Fruit fly (Drosophila melanogaster) whole organism, embryonic: ENCODE results near the gene Cyp28c1.
A peak's percentile ranks its signal among the peaks of the same experiment; 100 is the strongest.

Experiments
- Atf-2 ChIP-seq: fragments of 200-800 bp; sonication (Bioruptor generic); optimal IDR thresholded peaks from 2 replicates; lab custom pipeline; 2016; ENCODE audit warnings: missing biosample characterization, missing genetic modification characterization
- CG10267 ChIP-seq: fragments of 200-800 bp; sonication (Bioruptor generic); optimal IDR thresholded peaks from 2 replicates; lab custom pipeline; 2018; ENCODE audit warnings: missing biosample characterization, mild to moderate bottlenecking, missing genetic modification characterization, moderate library complexity
- CG11398 ChIP-seq: fragments of 200-800 bp; sonication (Bioruptor generic); optimal IDR thresholded peaks from 2 replicates; lab custom pipeline; 2016; ENCODE audit warnings: missing biosample characterization, missing genetic modification characterization
- CG11695 ChIP-seq: fragments of 200-800 bp; sonication (Bioruptor generic); IDR thresholded peaks from 3 replicates; pipeline ENCODE4 v1.3.6; 2022; ENCODE audit warnings: missing biosample characterization, missing genetic modification characterization
- CG12219 ChIP-seq: fragments of 200-800 bp; sonication (Bioruptor generic); optimal IDR thresholded peaks from 3 replicates; lab custom pipeline; 2018; ENCODE audit warnings: missing biosample characterization, mild to moderate bottlenecking, missing genetic modification characterization
- CG12299 ChIP-seq: fragments of 200-800 bp; sonication (Bioruptor generic); optimal IDR thresholded peaks from 2 replicates; lab custom pipeline; 2018; ENCODE audit warnings: missing biosample characterization, mild to moderate bottlenecking, missing genetic modification characterization
- CG15479 ChIP-seq: fragments of 200-800 bp; sonication (Bioruptor generic); optimal IDR thresholded peaks from 3 replicates; lab custom pipeline; 2019; ENCODE audit warnings: missing biosample characterization, mild to moderate bottlenecking, missing genetic modification characterization, moderate library complexity
- CG17612 ChIP-seq: fragments of 200-800 bp; sonication (Bioruptor generic); IDR thresholded peaks from 2 replicates; pipeline ENCODE4 v1.3.6; 2022; ENCODE audit warnings: missing biosample characterization, missing genetic modification characterization
- CG18011 ChIP-seq: fragments of 200-800 bp; sonication (Bioruptor generic); optimal IDR thresholded peaks from 2 replicates; lab custom pipeline; 2017; ENCODE audit warnings: missing biosample characterization, missing genetic modification characterization, mild to moderate bottlenecking, moderate library complexity, missing genotype
- CG18764 ChIP-seq: fragments of 200-800 bp; sonication (Bioruptor generic); optimal IDR thresholded peaks from 3 replicates; lab custom pipeline; 2016; ENCODE audit warnings: missing biosample characterization, missing genetic modification characterization
- CG2199 ChIP-seq: fragments of 200-800 bp; sonication (Bioruptor generic); IDR thresholded peaks from 3 replicates; pipeline ENCODE4 v1.3.6; 2022; ENCODE audit warnings: missing biosample characterization, missing genetic modification characterization
- CG3163 ChIP-seq: fragments of 200-800 bp; sonication (Bioruptor generic); optimal IDR thresholded peaks from 3 replicates; lab custom pipeline; 2016; ENCODE audit warnings: missing biosample characterization, missing genetic modification characterization
- CG32767 ChIP-seq: fragments of 200-800 bp; sonication (Bioruptor generic); IDR thresholded peaks from 2 replicates; pipeline ENCODE4 v1.3.6; 2022; ENCODE audit warnings: missing biosample characterization, missing genetic modification characterization
- CG4854 ChIP-seq: fragments of 200-800 bp; sonication (Bioruptor generic); optimal IDR thresholded peaks from 2 replicates; lab custom pipeline; 2016; ENCODE audit warnings: missing biosample characterization, missing genetic modification characterization, inconsistent platforms
- CG5180 ChIP-seq: fragments of 200-800 bp; sonication (Bioruptor generic); optimal IDR thresholded peaks from 3 replicates; lab custom pipeline; 2017; ENCODE audit warnings: missing biosample characterization, missing genetic modification characterization, mild to moderate bottlenecking, moderate library complexity, missing genetic modification reagents
- CG6689 ChIP-seq: fragments of 200-800 bp; sonication (Bioruptor generic); IDR thresholded peaks from 2 replicates; pipeline ENCODE4 v1.3.6; 2022; ENCODE audit warnings: missing biosample characterization, missing genetic modification characterization
- CG7786 ChIP-seq: fragments of 200-800 bp; sonication (Bioruptor generic); optimal IDR thresholded peaks from 2 replicates; lab custom pipeline; 2016; ENCODE audit warnings: missing biosample characterization, missing genetic modification characterization
- CG7963 ChIP-seq: fragments of 200-800 bp; sonication (Bioruptor generic); IDR thresholded peaks from 3 replicates; pipeline ENCODE4 v1.3.6; 2022; ENCODE audit warnings: missing biosample characterization, missing genetic modification characterization; ENCODE audit not compliant: partially characterized antibody
- CG9932 ChIP-seq: fragments of 200-800 bp; sonication (Bioruptor generic); IDR thresholded peaks from 2 replicates; pipeline ENCODE4 v1.3.6; 2022; ENCODE audit warnings: missing biosample characterization, missing genetic modification characterization
- D19A ChIP-seq: fragments of 200-800 bp; optimal IDR thresholded peaks from 3 replicates; lab custom pipeline; 2019; ENCODE audit warnings: missing biosample characterization, mild to moderate bottlenecking, missing genetic modification characterization, moderate library complexity
- Doc2 ChIP-seq: fragments of 200-800 bp; sonication (Bioruptor generic); IDR thresholded peaks from 2 replicates; pipeline ENCODE4 v1.3.6; 2022; ENCODE audit warnings: missing biosample characterization, missing genetic modification characterization
- Ets97D ChIP-seq: fragments of 200-800 bp; sonication (Bioruptor generic); optimal IDR thresholded peaks from 3 replicates; lab custom pipeline; 2016; ENCODE audit warnings: missing biosample characterization, missing genetic modification characterization
- Gug ChIP-seq: fragments of 200-800 bp; sonication (Bioruptor generic); IDR thresholded peaks from 4 replicates; pipeline ENCODE4 v1.3.6; 2022; ENCODE audit warnings: missing biosample characterization, missing genetic modification characterization
- Nf-YB ChIP-seq: fragments of 200-800 bp; sonication (Bioruptor generic); optimal IDR thresholded peaks from 3 replicates; lab custom pipeline; 2019; ENCODE audit warnings: missing biosample characterization, mild to moderate bottlenecking, missing genetic modification characterization, moderate library complexity
- Rx ChIP-seq: fragments of 200-800 bp; sonication (Bioruptor generic); IDR thresholded peaks from 2 replicates; pipeline ENCODE4 v1.3.6; 2022; ENCODE audit warnings: missing biosample characterization, missing genetic modification characterization
- Ssrp ChIP-seq: fragments of 200-800 bp; sonication (Bioruptor generic); optimal IDR thresholded peaks from 2 replicates; lab custom pipeline; 2018; ENCODE audit warnings: missing biosample characterization, mild to moderate bottlenecking, missing genetic modification characterization, moderate library complexity
- al ChIP-seq: fragments of 200-800 bp; sonication (Bioruptor generic); IDR thresholded peaks from 2 replicates; pipeline ENCODE4 v1.3.6; 2022; ENCODE audit warnings: missing biosample characterization, missing genetic modification characterization
- ato ChIP-seq: fragments of 200-800 bp; sonication (Bioruptor generic); IDR thresholded peaks from 2 replicates; pipeline ENCODE4 v1.3.6; 2022; ENCODE audit warnings: missing biosample characterization, missing genetic modification characterization; ENCODE audit not compliant: partially characterized antibody
- bcd ChIP-seq: fragments of 200-800 bp; sonication (Bioruptor generic); optimal IDR thresholded peaks from 2 replicates; lab custom pipeline; 2017; ENCODE audit warnings: missing biosample characterization, mild to moderate bottlenecking, missing genetic modification characterization
- ci ChIP-seq: fragments of 200-800 bp; sonication (Bioruptor generic); IDR thresholded peaks from 3 replicates; pipeline ENCODE4 v1.3.6; 2022; ENCODE audit warnings: missing biosample characterization, missing genetic modification characterization
- dimm ChIP-seq: fragments of 200-800 bp; sonication (Bioruptor generic); IDR thresholded peaks from 2 replicates; pipeline ENCODE4 v1.3.6; 2022; ENCODE audit warnings: missing biosample characterization, missing genetic modification characterization
- dm ChIP-seq: fragments of 200-800 bp; sonication (Bioruptor generic); optimal IDR thresholded peaks from 3 replicates; lab custom pipeline; 2016; ENCODE audit warnings: missing biosample characterization, missing genetic modification characterization
- emc ChIP-seq: fragments of 200-800 bp; sonication (Bioruptor generic); optimal IDR thresholded peaks from 2 replicates; lab custom pipeline; 2016; ENCODE audit warnings: missing biosample characterization, missing genetic modification characterization
- ftz-f1 ChIP-seq: fragments of 200-800 bp; sonication (Bioruptor generic); optimal IDR thresholded peaks from 2 replicates; lab custom pipeline; 2016; ENCODE audit warnings: missing biosample characterization, missing genetic modification characterization
- ind ChIP-seq: fragments of 200-800 bp; sonication (Bioruptor generic); optimal IDR thresholded peaks from 3 replicates; lab custom pipeline; 2016; ENCODE audit warnings: missing biosample characterization, missing genetic modification characterization
- jigr1 ChIP-seq: fragments of 200-800 bp; sonication (Bioruptor generic); IDR thresholded peaks from 3 replicates; pipeline ENCODE4 v1.3.6; 2022; ENCODE audit warnings: missing biosample characterization, missing genetic modification characterization
- kah ChIP-seq: fragments of 200-800 bp; sonication (Bioruptor generic); optimal IDR thresholded peaks from 2 replicates; lab custom pipeline; 2018; ENCODE audit warnings: missing biosample characterization, mild to moderate bottlenecking, missing genetic modification characterization
- ken ChIP-seq: fragments of 200-800 bp; sonication (Bioruptor generic); IDR thresholded peaks from 3 replicates; pipeline ENCODE4 v1.3.6; 2022; ENCODE audit warnings: missing biosample characterization, missing genetic modification characterization
- kni ChIP-seq: fragments of 200-800 bp; sonication (Bioruptor generic); optimal IDR thresholded peaks from 3 replicates; lab custom pipeline; 2017; ENCODE audit warnings: mild to moderate bottlenecking, missing biosample characterization, missing genetic modification reagents, missing genetic modification characterization
- lab ChIP-seq: fragments of 200-800 bp; sonication (Bioruptor generic); optimal IDR thresholded peaks from 3 replicates; lab custom pipeline; 2017; ENCODE audit warnings: missing biosample characterization, missing genetic modification characterization, mild to moderate bottlenecking, moderate library complexity, missing genetic modification reagents
- luna ChIP-seq: fragments of 200-800 bp; sonication (Bioruptor generic); optimal IDR thresholded peaks from 2 replicates; lab custom pipeline; 2016; ENCODE audit warnings: missing biosample characterization, missing genetic modification characterization
- mirr ChIP-seq: fragments of 200-800 bp; sonication (Bioruptor generic); optimal IDR thresholded peaks from 3 replicates; lab custom pipeline; 2018; ENCODE audit warnings: missing biosample characterization, mild to moderate bottlenecking, missing genetic modification characterization
- pum ChIP-seq: fragments of 200-800 bp; sonication (Bioruptor generic); optimal IDR thresholded peaks from 2 replicates; lab custom pipeline; 2016; ENCODE audit warnings: missing biosample characterization, missing genetic modification characterization
- ranshi ChIP-seq: fragments of 200-800 bp; sonication (Bioruptor generic); IDR thresholded peaks from 2 replicates; pipeline ENCODE4 v1.3.6; 2022; ENCODE audit warnings: missing biosample characterization, missing genetic modification characterization
- rib ChIP-seq: fragments of 200-800 bp; sonication (Bioruptor generic); IDR thresholded peaks from 2 replicates; pipeline ENCODE4 v1.3.6; 2022; ENCODE audit warnings: missing biosample characterization, missing genetic modification characterization
- run ChIP-seq: fragments of 200-800 bp; sonication (Bioruptor generic); optimal IDR thresholded peaks from 3 replicates; lab custom pipeline; 2018; ENCODE audit warnings: missing biosample characterization, mild to moderate bottlenecking, missing genetic modification characterization
- sob ChIP-seq: fragments of 200-800 bp; sonication (Bioruptor generic); IDR thresholded peaks from 2 replicates; pipeline ENCODE4 v1.3.6; 2022; ENCODE audit warnings: missing biosample characterization, missing genetic modification characterization
- tll ChIP-seq, 2 experiments: fragments of 200-800 bp in 1 of 2; fragments of >200 bp in 1 of 2; sonication (Bioruptor generic) in 1 of 2; optimal IDR thresholded peaks; 2 replicates each; lab custom pipeline; 2017 to 2019; ENCODE audit warnings: missing biosample characterization in 2 of 2, missing genetic modification characterization in 2 of 2, mild to moderate bottlenecking in 1 of 2, moderate library complexity in 1 of 2
- tna ChIP-seq: fragments of 200-800 bp; sonication (Bioruptor generic); IDR thresholded peaks from 2 replicates; pipeline ENCODE4 v1.3.6; 2022; ENCODE audit warnings: missing biosample characterization, missing genetic modification characterization; ENCODE audit not compliant: partially characterized antibody
- usp ChIP-seq: fragments of >200 bp; optimal IDR thresholded peaks from 2 replicates; lab custom pipeline; 2017; ENCODE audit warnings: missing biosample characterization, missing genetic modification characterization
- vfl ChIP-seq: fragments of 200-800 bp; sonication (Bioruptor generic); optimal IDR thresholded peaks from 2 replicates; lab custom pipeline; 2016; ENCODE audit warnings: missing biosample characterization, missing genetic modification characterization
- vnd ChIP-seq: fragments of 200-800 bp; sonication (Bioruptor generic); IDR thresholded peaks from 3 replicates; pipeline ENCODE4 v1.3.6; 2022; ENCODE audit warnings: missing biosample characterization, missing genetic modification characterization; ENCODE audit not compliant: partially characterized antibody

The Cyp28c1 gene

dm6 chrX:11885356-11885755 is 45.9 kb downstream of the Cyp28c1 start (continued):
- peak; percentile 61 for TF ChIP-seq lab (GFP tag; lab: Kevin White, UChicago)
- peak; percentile 29 for TF ChIP-seq ind (GFP tag; lab: Kevin White, UChicago)
- TF ChIP-seq vnd: no peak
- no peak for TF ChIP-seq vfl
- TF ChIP-seq dimm (GFP tag; lab: Robert Waterston, UW): no peak
- TF ChIP-seq CG12299 (tag; lab: Kevin White, UChicago): no peak
- peak; percentile 37 for TF ChIP-seq mirr (GFP tag; lab: Kevin White, UChicago)
- peak; percentile 48 for TF ChIP-seq bcd (GFP tag; lab: Kevin White, UChicago)
- no peak for TF ChIP-seq CG32767 (GFP tag; lab: Robert Waterston, UW)
- TF ChIP-seq CG11695 (GFP tag; lab: Robert Waterston, UW): peak; percentile 19; the same call in 1 of the 3 replicates
- no peak for TF ChIP-seq CG17612 (GFP tag; lab: Robert Waterston, UW)
- TF ChIP-seq kah (GFP tag; lab: Kevin White, UChicago): no peak
- TF ChIP-seq kni (GFP tag; lab: Kevin White, UChicago): no peak
- TF ChIP-seq CG2199 (GFP tag; lab: Robert Waterston, UW): peak; percentile 34; the same call in 1 of the 3 replicates
- no peak for TF ChIP-seq Doc2
- TF ChIP-seq CG10267 (tag; lab: Kevin White, UChicago): peak; percentile 6
- TF ChIP-seq CG6689 (GFP tag; lab: Robert Waterston, UW): peak; percentile 33; the same call in 1 of the 2 replicates
- TF ChIP-seq luna (GFP tag; lab: Kevin White, UChicago): no peak
- TF ChIP-seq CG9932 (GFP tag; lab: Robert Waterston, UW): peak; percentile 58
- TF ChIP-seq CG11398 (GFP tag; lab: Kevin White, UChicago): no peak
- no peak for TF ChIP-seq tll (GFP tag; optimal IDR thresholded peaks at IDR 0.05; lab: Kevin White, UChicago)
- TF ChIP-seq CG7786 (GFP tag; lab: Kevin White, UChicago): no peak
- TF ChIP-seq CG18764 (GFP tag; lab: Kevin White, UChicago): no peak
- no peak for TF ChIP-seq ken (GFP tag; lab: Robert Waterston, UW)
- no peak for TF ChIP-seq ato (GFP tag; lab: Robert Waterston, UW)
- TF ChIP-seq CG15479: no peak
- no peak for TF ChIP-seq ci (GFP tag; lab: Robert Waterston, UW)
- 0 out of 2 replicates have a peak, but pooled peaks have one; percentile 25 for TF ChIP-seq tna (GFP tag; lab: Robert Waterston, UW)
- no peak for TF ChIP-seq Gug
- TF ChIP-seq jigr1 (GFP tag; lab: Robert Waterston, UW): no peak
- peak; percentile 6 for TF ChIP-seq CG18011 (GFP tag; lab: Kevin White, UChicago)
- TF ChIP-seq run (tag; lab: Kevin White, UChicago): no peak
- peak; percentile 3 for TF ChIP-seq Ssrp
- TF ChIP-seq CG5180: peak; percentile 19
- no peak for TF ChIP-seq CG4854 (GFP tag; lab: Kevin White, UChicago)
- no peak for TF ChIP-seq dm
- no peak for TF ChIP-seq Atf-2 (GFP tag; lab: Kevin White, UChicago)
- no peak for TF ChIP-seq CG7963 (GFP tag; lab: Robert Waterston, UW)
- peak; percentile 19 for TF ChIP-seq CG12219 (GFP tag; lab: Kevin White, UChicago)
- TF ChIP-seq pum (GFP tag; lab: Kevin White, UChicago): no peak
- TF ChIP-seq D19A (tag; lab: Kevin White, UChicago): peak; percentile 42
- no peak for TF ChIP-seq al (GFP tag; lab: Robert Waterston, UW)
- TF ChIP-seq Rx (GFP tag; lab: Robert Waterston, UW): no peak
- TF ChIP-seq Ets97D: no peak
- no peak for TF ChIP-seq sob (GFP tag; lab: Robert Waterston, UW)
- peak; percentile 41; the same call in 1 of the 2 replicates for TF ChIP-seq ranshi (GFP tag; lab: Robert Waterston, UW)
- no peak for TF ChIP-seq Nf-YB (GFP tag; lab: Kevin White, UChicago)
- TF ChIP-seq emc (GFP tag; lab: Kevin White, UChicago): no peak
- no peak for TF ChIP-seq usp
- no peak for TF ChIP-seq ftz-f1 (GFP tag; lab: Kevin White, UChicago)
- no peak for TF ChIP-seq CG3163
- TF ChIP-seq rib (GFP tag; lab: Robert Waterston, UW): no peak
